Fruit fly (Drosophila melanogaster) whole organism, pupa: Measurements from ENCODE around the gene D2hgdh.

Experiments
- CG10348 ChIP-seq: fragments of 200-800 bp; sonication (Bioruptor generic); IDR thresholded peaks from 2 replicates; pipeline ENCODE4 v1.3.6; 2022; ENCODE audit warnings: missing biosample characterization, missing genetic modification characterization
- CG12605 ChIP-seq: fragments of 200-800 bp; sonication (Bioruptor generic); IDR thresholded peaks from 2 replicates; pipeline ENCODE4 v1.3.6; 2022; ENCODE audit warnings: missing biosample characterization, missing genetic modification characterization
- CG34367 ChIP-seq: fragments of 200-800 bp; sonication (Bioruptor generic); optimal IDR thresholded peaks from 2 replicates; lab custom pipeline; 2018; ENCODE audit warnings: missing biosample characterization, mild to moderate bottlenecking, missing genetic modification characterization
- CG4496 ChIP-seq: fragments of 200-800 bp; sonication (Bioruptor generic); IDR thresholded peaks from 3 replicates; pipeline ENCODE4 v1.3.6; 2022; ENCODE audit warnings: missing biosample characterization, missing genetic modification characterization
- CG8159 ChIP-seq: fragments of 200-800 bp; sonication (Bioruptor generic); optimal IDR thresholded peaks from 3 replicates; lab custom pipeline; 2018; ENCODE audit warnings: missing biosample characterization, mild to moderate bottlenecking, missing genetic modification characterization, moderate library complexity
- CG9948 ChIP-seq: fragments of 200-800 bp; sonication (Bioruptor generic); optimal IDR thresholded peaks from 2 replicates; lab custom pipeline; 2018; ENCODE audit warnings: missing biosample characterization, mild to moderate bottlenecking, missing genetic modification characterization, moderate library complexity
- D1 ChIP-seq: fragments of 200-800 bp; sonication (Bioruptor generic); optimal IDR thresholded peaks from 2 replicates; lab custom pipeline; 2018; ENCODE audit warnings: missing biosample characterization, mild to moderate bottlenecking, missing genetic modification characterization, moderate library complexity
- Snoo ChIP-seq: fragments of 200-800 bp; sonication (Bioruptor generic); optimal IDR thresholded peaks from 3 replicates; lab custom pipeline; 2017; ENCODE audit warnings: missing biosample characterization, mild to moderate bottlenecking, missing genetic modification characterization, inconsistent platforms
- gl ChIP-seq: fragments of 200-800 bp; sonication (Bioruptor generic); optimal IDR thresholded peaks from 2 replicates; lab custom pipeline; 2018; ENCODE audit warnings: missing biosample characterization, mild to moderate bottlenecking, missing genetic modification characterization

DNA sequence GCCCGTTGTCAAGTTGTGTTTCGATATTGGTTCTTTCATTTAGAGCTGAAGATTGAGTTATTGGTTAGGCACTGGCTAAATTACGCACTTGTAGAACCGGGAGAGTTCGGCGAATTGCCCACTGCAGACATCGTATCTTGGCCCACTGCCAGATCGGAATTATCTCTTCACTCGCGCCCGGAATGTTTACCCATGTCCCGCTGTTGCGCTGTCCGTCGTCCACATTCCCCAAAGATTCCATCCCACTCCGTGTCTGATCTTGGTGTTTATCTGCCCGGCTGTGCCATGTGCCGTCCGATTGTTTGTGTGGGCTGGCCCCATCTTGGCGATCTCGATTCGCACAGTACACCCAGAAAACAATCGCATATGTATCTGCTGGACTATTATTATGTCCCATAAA, 36.9 kb upstream of the D2hgdh start:
- TF ChIP-seq gl (tag; lab: Kevin White, UChicago) (no peak), CG9948 (tag; lab: Kevin White, UChicago) (no peak), CG8159 (tag; lab: Kevin White, UChicago) (no peak), CG4496 (no peak), CG12605 (GFP tag; lab: Robert Waterston, UW) (no peak), Snoo (tag; lab: Kevin White, UChicago) (no peak), D1 (tag; lab: Kevin White, UChicago) (no peak), CG34367 (tag; lab: Kevin White, UChicago) (no peak), CG10348 (GFP tag; lab: Robert Waterston, UW) (no peak)
